Worm (Caenorhabditis elegans) whole organism, L4/young adult: ENCODE measurements around the gene K11H3.8.

Experiments
- W03F9.2 ChIP-seq: fragments of 150-350 bp; optimal IDR thresholded peaks from 2 replicates; lab custom pipeline; 2014; ENCODE audit warnings: missing biosample characterization, missing genetic modification characterization
- him-1 ChIP-seq: sonication (generic microtip); optimal IDR thresholded peaks from 2 replicates; lab custom pipeline; 2016; ENCODE audit warnings: missing genotype, missing genetic modification reagents, missing genetic modification characterization, missing compliant biosample characterization

ce11 chrIII:9832569-9832968, 2.4 kb upstream of the K11H3.8 start:
- no peak for TF ChIP-seq W03F9.2
- no peak for TF ChIP-seq him-1 (tag; lab: Kevin White, UChicago)
